Worm (Caenorhabditis elegans): Measurements from ENCODE around the gene hint-3.

ce11 chrV:7803563-7803962, 43.3 kb downstream of the hint-3 start:
- no peak for TF ChIP-seq med-1 (GFP tag; optimal IDR thresholded peaks at IDR 0.05; ENCODE audit: insufficient read depth)
- no peak for TF ChIP-seq flt-1 (GFP tag; IDR thresholded peaks at IDR 0.05)
- TF ChIP-seq ztf-29 (GFP tag; IDR thresholded peaks at IDR 0.05) = no peak
- no peak for TF ChIP-seq tab-1 (GFP tag; IDR thresholded peaks at IDR 0.05)
- no peak for TF ChIP-seq ztf-23 (GFP tag; IDR thresholded peaks at IDR 0.05)
- no peak for TF ChIP-seq ref-1 (GFP tag; conservative IDR thresholded peaks at IDR 0.05)
